Worm (Caenorhabditis elegans) whole organism, L1 larva: ENCODE results near the gene lys-3.
A peak's percentile ranks its signal among the peaks of the same experiment; 100 is the strongest.

Experiments used
- C04F5.9 ChIP-seq: sonication (generic microtip); optimal IDR thresholded peaks from 2 replicates; lab custom pipeline; 2016; ENCODE audit warnings: missing genetic modification characterization, missing compliant biosample characterization
- C16A3.4 ChIP-seq: fragments of 150-350 bp; optimal IDR thresholded peaks from 2 replicates; lab custom pipeline; 2014; ENCODE audit warnings: missing biosample characterization, missing genetic modification characterization
- F16B12.6 ChIP-seq: fragments of 150-350 bp; optimal IDR thresholded peaks from 2 replicates; lab custom pipeline; 2014; ENCODE audit warnings: missing biosample characterization, missing genetic modification characterization
- Y116A8C.19 ChIP-seq: sonication (generic microtip); optimal IDR thresholded peaks from 2 replicates; lab custom pipeline; 2016; ENCODE audit warnings: missing compliant biosample characterization, missing genetic modification characterization, borderline replicate concordance
- alr-1 ChIP-seq: fragments of 200-800 bp; sonication (Bioruptor generic); optimal IDR thresholded peaks from 2 replicates; lab custom pipeline; 2018; ENCODE audit warnings: borderline replicate concordance, mild to moderate bottlenecking, missing genetic modification characterization, missing compliant biosample characterization
- ama-1 ChIP-seq: fragments of 150-350 bp; optimal IDR thresholded peaks from 2 replicates; lab custom pipeline; 2014
- ceh-8 ChIP-seq: fragments of 200-800 bp; sonication (Bioruptor generic); optimal IDR thresholded peaks from 2 replicates; lab custom pipeline; 2018; ENCODE audit warnings: mild to moderate bottlenecking, missing genetic modification characterization, moderate library complexity, missing compliant biosample characterization
- ceh-90 ChIP-seq: sonication (generic microtip); optimal IDR thresholded peaks from 2 replicates; lab custom pipeline; 2016; ENCODE audit warnings: missing genetic modification characterization, missing compliant biosample characterization
- dsc-1 ChIP-seq: sonication (generic microtip); optimal IDR thresholded peaks from 2 replicates; lab custom pipeline; 2016; ENCODE audit warnings: mild to moderate bottlenecking, missing genetic modification characterization, missing compliant biosample characterization
- efl-1 ChIP-seq, 4 experiments: fragments of 150-350 bp; optimal IDR thresholded peaks in 3 of 4; peaks in 1 of 4; 1 replicate in 1 of 4; 2 replicates in 3 of 4; lab custom pipeline; 2014; ENCODE audit warnings: missing biosample characterization in 2 of 4, missing genetic modification characterization in 2 of 4, missing genetic modification reagents in 2 of 4
- efl-3 ChIP-seq: fragments of 200-800 bp; sonication (Bioruptor generic); optimal IDR thresholded peaks from 2 replicates; lab custom pipeline; 2018; ENCODE audit warnings: mild to moderate bottlenecking, missing genetic modification characterization, missing compliant biosample characterization
- egl-13 ChIP-seq: sonication (generic microtip); optimal IDR thresholded peaks from 2 replicates; lab custom pipeline; 2016; ENCODE audit warnings: missing genotype, missing genetic modification reagents, missing genetic modification characterization, missing compliant biosample characterization
- egl-27 ChIP-seq, 2 experiments: fragments of 150-350 bp in 1 of 2; sonication (generic microtip); optimal IDR thresholded peaks; 3 replicates each; lab custom pipeline; 2017 to 2018; ENCODE audit warnings: missing biosample characterization in 2 of 2, missing genetic modification characterization in 2 of 2, missing genetic modification reagents in 2 of 2
- elt-3 ChIP-seq, 6 experiments: fragments of 150-350 bp in 1 of 6; sonication (generic microtip); optimal IDR thresholded peaks; 2 replicates each; lab custom pipeline; 2017 to 2018; ENCODE audit warnings: missing biosample characterization in 6 of 6, missing genetic modification characterization in 6 of 6, inconsistent platforms in 1 of 6
- fkh-10 ChIP-seq: sonication (generic microtip); optimal IDR thresholded peaks from 2 replicates; lab custom pipeline; 2017; ENCODE audit warnings: missing biosample characterization, missing genetic modification reagents, missing genetic modification characterization
- hlh-17 ChIP-seq: fragments of 200-800 bp; sonication (Bioruptor generic); optimal IDR thresholded peaks from 2 replicates; lab custom pipeline; 2018; ENCODE audit warnings: missing genetic modification characterization, mild to moderate bottlenecking, missing compliant biosample characterization, moderate library complexity, borderline replicate concordance
- hlh-4 ChIP-seq: sonication (generic microtip); optimal IDR thresholded peaks from 2 replicates; lab custom pipeline; 2016; ENCODE audit warnings: mild to moderate bottlenecking, missing genetic modification characterization, missing compliant biosample characterization
- hpl-2 ChIP-seq: fragments of 150-350 bp; optimal IDR thresholded peaks from 2 replicates; lab custom pipeline; 2014; ENCODE audit warnings: missing biosample characterization, missing genetic modification reagents, missing genetic modification characterization
- lin-13 ChIP-seq: fragments of 150-350 bp; optimal IDR thresholded peaks from 2 replicates; lab custom pipeline; 2014; ENCODE audit warnings: missing biosample characterization, missing genetic modification reagents, missing genetic modification characterization
- lin-14 ChIP-seq: fragments of 200-800 bp; sonication (Bioruptor generic); optimal IDR thresholded peaks from 2 replicates; lab custom pipeline; 2018; ENCODE audit warnings: mild to moderate bottlenecking, missing genetic modification characterization, moderate library complexity, missing compliant biosample characterization
- lin-15B ChIP-seq: fragments of 150-350 bp; sonication (generic microtip); optimal IDR thresholded peaks from 3 replicates; lab custom pipeline; 2014; ENCODE audit warnings: missing biosample characterization, missing genetic modification characterization
- mep-1 ChIP-seq: fragments of 150-350 bp; optimal IDR thresholded peaks from 2 replicates; lab custom pipeline; 2014; ENCODE audit warnings: missing biosample characterization, missing genetic modification characterization
- nhr-11 ChIP-seq: fragments of 150-350 bp; optimal IDR thresholded peaks from 2 replicates; lab custom pipeline; 2014; ENCODE audit warnings: missing biosample characterization, missing genetic modification characterization
- nhr-12 ChIP-seq: sonication (generic microtip); optimal IDR thresholded peaks from 2 replicates; lab custom pipeline; 2017; ENCODE audit warnings: missing biosample characterization, missing genetic modification characterization
- nhr-77 ChIP-seq: fragments of 150-350 bp; optimal IDR thresholded peaks from 2 replicates; lab custom pipeline; 2014; ENCODE audit warnings: missing biosample characterization, missing genetic modification characterization
- pax-3 ChIP-seq: fragments of 200-800 bp; sonication (Bioruptor generic); optimal IDR thresholded peaks from 2 replicates; lab custom pipeline; 2018; ENCODE audit warnings: mild to moderate bottlenecking, missing genetic modification characterization, moderate library complexity, missing compliant biosample characterization
- snu-23 ChIP-seq: sonication (generic microtip); optimal IDR thresholded peaks from 2 replicates; lab custom pipeline; 2016; ENCODE audit warnings: missing genetic modification characterization, missing compliant biosample characterization
- sup-37 ChIP-seq: fragments of 200-800 bp; sonication (Bioruptor generic); optimal IDR thresholded peaks from 2 replicates; lab custom pipeline; 2018; ENCODE audit warnings: mild to moderate bottlenecking, missing genetic modification characterization, missing compliant biosample characterization
- swsn-7 ChIP-seq: sonication (generic microtip); optimal IDR thresholded peaks from 2 replicates; lab custom pipeline; 2016; ENCODE audit warnings: missing genetic modification characterization, missing compliant biosample characterization
- tbx-2 ChIP-seq: sonication (generic microtip); optimal IDR thresholded peaks from 2 replicates; lab custom pipeline; 2016; ENCODE audit warnings: missing genetic modification characterization, missing compliant biosample characterization
- unc-130 ChIP-seq: fragments of 150-350 bp; optimal IDR thresholded peaks from 2 replicates; lab custom pipeline; 2017; ENCODE audit warnings: missing biosample characterization, missing genetic modification characterization, inconsistent platforms
- unc-98 ChIP-seq: fragments of 200-800 bp; sonication (Bioruptor generic); IDR thresholded peaks from 2 replicates; pipeline ENCODE4 v1.3.6; 2022; ENCODE audit warnings: missing genetic modification characterization, missing compliant biosample characterization
- vab-15 ChIP-seq: sonication (generic microtip); optimal IDR thresholded peaks from 2 replicates; lab custom pipeline; 2017; ENCODE audit warnings: missing genotype, mild to moderate bottlenecking, missing genetic modification characterization, missing compliant biosample characterization
- xbp-1 ChIP-seq: sonication (generic microtip); optimal IDR thresholded peaks from 2 replicates; lab custom pipeline; 2016; ENCODE audit warnings: missing genetic modification characterization, missing compliant biosample characterization
- zag-1 ChIP-seq: fragments of 150-350 bp; optimal IDR thresholded peaks from 2 replicates; lab custom pipeline; 2014; ENCODE audit warnings: missing biosample characterization, missing genetic modification characterization
- ztf-4 ChIP-seq: fragments of 150-350 bp; optimal IDR thresholded peaks from 2 replicates; lab custom pipeline; 2014; ENCODE audit warnings: missing biosample characterization, missing genetic modification characterization

Gene lys-3

DNA sequence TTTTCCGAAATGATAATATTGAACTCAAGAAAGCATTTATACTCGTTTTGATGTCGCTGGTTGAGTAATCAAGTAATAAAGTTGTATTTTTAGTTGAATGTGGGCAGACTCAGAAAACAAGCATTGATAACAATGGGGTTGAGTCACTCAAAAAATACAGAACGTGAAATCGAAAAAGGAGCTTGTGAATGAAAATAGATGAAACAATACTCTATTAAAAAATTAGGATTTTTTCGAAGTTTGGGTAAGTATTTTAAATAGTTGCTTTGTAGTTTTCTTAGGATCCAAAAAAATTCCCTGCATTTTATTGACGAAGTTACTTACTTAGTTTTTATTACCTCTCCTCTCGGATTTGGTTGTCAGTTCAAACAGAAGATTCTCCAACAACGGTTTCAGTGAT is at the start of gene lys-3:
Gene lys-3 (minus strand): TSS at position 101 of the 400 bp plus-strand sequence.
- TF ChIP-seq egl-27 (tag; optimal IDR thresholded peaks at IDR 0.05; lab: Kevin White, UChicago) = no peak
- no peak for TF ChIP-seq lin-13
- no peak for TF ChIP-seq unc-130 (tag; lab: Kevin White, UChicago)
- TF ChIP-seq vab-15 = no peak
- no peak for TF ChIP-seq nhr-77 (tag; lab: Kevin White, UChicago)
- no peak for TF ChIP-seq alr-1 (tag; lab: Kevin White, UChicago)
- TF ChIP-seq xbp-1 = no peak
- no peak for TF ChIP-seq hlh-4
- TF ChIP-seq hlh-17 (GFP tag; lab: Kevin White, UChicago) = no peak
- no peak for TF ChIP-seq F16B12.6 (tag; lab: Kevin White, UChicago)
- TF ChIP-seq nhr-12 (tag; lab: Kevin White, UChicago) = no peak
- no peak for TF ChIP-seq swsn-7
- TF ChIP-seq ceh-8 (GFP tag; lab: Kevin White, UChicago) = no peak
- TF ChIP-seq unc-98 = no peak
- no peak for TF ChIP-seq ama-1 (lab: Kevin White, UChicago)
- no peak for TF ChIP-seq snu-23 (GFP tag; lab: Kevin White, UChicago)
- TF ChIP-seq lin-15B (tag; lab: Kevin White, UChicago) = no peak
- no peak for TF ChIP-seq pax-3
- TF ChIP-seq C04F5.9 (tag; lab: Kevin White, UChicago) = no peak
- TF ChIP-seq efl-1 (optimal IDR thresholded peaks at IDR 0.05; lab: Kevin White, UChicago) = no peak
- TF ChIP-seq efl-1 (GFP tag; optimal IDR thresholded peaks at IDR 0.05 in 1 of 2; lab: Kevin White, UChicago) = no peak

DNA sequence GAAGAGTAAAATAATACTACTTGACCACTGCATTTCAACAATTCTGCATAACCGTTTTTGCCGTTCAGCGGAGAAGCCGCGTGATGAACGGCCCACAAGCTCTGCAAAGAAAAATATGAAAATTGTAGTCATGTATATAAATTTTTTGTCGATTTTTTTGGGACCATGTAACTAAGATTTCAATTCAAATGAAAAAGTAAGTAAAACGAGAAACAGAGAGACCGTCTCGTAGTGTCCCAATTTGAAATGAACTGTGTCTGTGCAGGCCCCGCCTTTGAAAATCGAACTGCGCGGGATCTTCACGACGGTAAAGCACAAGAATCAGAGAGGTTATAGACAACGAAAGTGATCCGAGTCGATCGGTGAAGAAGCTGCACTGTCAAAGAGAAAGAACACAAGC is 48.7 kb upstream of the lys-3 start, which contains the start of gene crm-1:
Gene crm-1 (minus strand): TSS at position 101 of the 400 bp plus-strand sequence.
- TF ChIP-seq tbx-2 (tag; lab: Kevin White, UChicago) (peak; percentile 15), nhr-77 (tag; lab: Kevin White, UChicago) (peak; percentile 9), egl-13 (tag; lab: Kevin White, UChicago) (no peak), C16A3.4 (tag; lab: Kevin White, UChicago) (no peak), lin-14 (GFP tag; lab: Kevin White, UChicago) (peak; percentile 1), efl-3 (GFP tag; lab: Kevin White, UChicago) (no peak), mep-1 (tag; lab: Kevin White, UChicago) (no peak)

DNA sequence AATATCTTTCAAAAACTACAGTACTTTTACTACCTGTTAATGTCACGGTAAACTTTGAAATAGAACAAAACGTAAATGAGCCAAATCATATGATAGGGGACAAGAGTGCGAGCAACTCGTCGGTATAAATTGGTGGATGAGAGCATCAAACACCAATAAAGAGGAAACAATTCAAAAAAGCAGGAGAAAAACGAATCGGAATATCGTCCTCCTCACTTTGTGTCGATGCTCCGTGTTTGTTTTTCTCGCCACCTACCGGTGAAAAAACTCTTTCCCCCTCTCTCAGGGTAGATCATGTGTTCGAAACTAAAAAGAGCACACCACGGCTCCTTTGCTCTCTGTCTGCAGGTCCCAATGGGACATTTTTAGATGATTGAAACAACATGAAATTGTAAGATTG is 44.7 kb upstream of the lys-3 start:
- TF ChIP-seq ceh-90 (tag; lab: Kevin White, UChicago) (no peak), tbx-2 (tag; lab: Kevin White, UChicago) (peak; percentile 15), lin-14 (GFP tag; lab: Kevin White, UChicago) (peak; percentile 16)

DNA sequence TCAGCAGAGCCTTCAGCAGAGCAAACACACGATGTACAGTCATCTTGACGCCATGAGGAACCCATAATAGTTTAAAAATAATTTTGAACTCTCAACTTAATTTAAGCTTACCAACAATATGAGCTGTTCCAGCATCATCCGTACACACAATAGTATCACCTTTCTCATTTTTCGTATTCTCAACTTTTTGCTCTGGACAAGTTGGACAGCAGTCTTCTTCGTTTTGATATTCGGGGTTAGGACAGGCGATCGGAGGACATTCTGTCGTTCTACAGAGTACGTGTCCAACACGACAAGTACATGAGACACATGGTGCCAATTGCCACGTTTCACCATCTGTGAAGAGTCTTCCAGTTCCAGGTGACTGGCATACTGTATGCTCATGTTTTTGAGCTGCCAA is 40.2 kb upstream of the lys-3 start:
- TF ChIP-seq nhr-11 (no peak), zag-1 (no peak), elt-3 (tag; optimal IDR thresholded peaks at IDR 0.05; lab: Kevin White, UChicago) (no peak), ztf-4 (tag; lab: Kevin White, UChicago) (no peak), ceh-90 (tag; lab: Kevin White, UChicago) (no peak), Y116A8C.19 (no peak), swsn-7 (no peak), fkh-10 (GFP tag; lab: Kevin White, UChicago) (no peak), nhr-12 (tag; lab: Kevin White, UChicago) (no peak), hpl-2 (GFP tag; lab: Kevin White, UChicago) (no peak), dsc-1 (no peak), sup-37 (GFP tag; lab: Kevin White, UChicago) (no peak), snu-23 (GFP tag; lab: Kevin White, UChicago) (no peak)
